Fruit fly (Drosophila melanogaster) whole organism, pupa: ENCODE data around the gene Lk.
A peak's percentile ranks its signal among the peaks of the same experiment; 100 is the strongest.

Experiments
- CG10348 ChIP-seq: fragments of 200-800 bp; sonication (Bioruptor generic); IDR thresholded peaks from 2 replicates; pipeline ENCODE4 v1.3.6; 2022; ENCODE audit warnings: missing biosample characterization, missing genetic modification characterization
- CG12605 ChIP-seq: fragments of 200-800 bp; sonication (Bioruptor generic); IDR thresholded peaks from 2 replicates; pipeline ENCODE4 v1.3.6; 2022; ENCODE audit warnings: missing biosample characterization, missing genetic modification characterization
- CG13204 ChIP-seq: fragments of 200-800 bp; sonication (Bioruptor generic); optimal IDR thresholded peaks from 2 replicates; lab custom pipeline; 2018; ENCODE audit warnings: missing biosample characterization, mild to moderate bottlenecking, missing genetic modification characterization, moderate library complexity
- CG14655 ChIP-seq: fragments of 200-800 bp; sonication (Bioruptor generic); optimal IDR thresholded peaks from 3 replicates; lab custom pipeline; 2017; ENCODE audit warnings: mild to moderate bottlenecking, missing biosample characterization, missing genetic modification reagents, missing genetic modification characterization
- CG15710 ChIP-seq: fragments of 200-800 bp; sonication (Bioruptor generic); optimal IDR thresholded peaks from 2 replicates; lab custom pipeline; 2018; ENCODE audit warnings: missing biosample characterization, mild to moderate bottlenecking, missing genetic modification characterization, moderate library complexity
- CG17806 ChIP-seq: fragments of 200-800 bp; sonication (Bioruptor generic); optimal IDR thresholded peaks from 2 replicates; lab custom pipeline; 2018; ENCODE audit warnings: missing biosample characterization, mild to moderate bottlenecking, missing genetic modification characterization, moderate library complexity
- CG32121 ChIP-seq: fragments of 200-800 bp; sonication (Bioruptor generic); IDR thresholded peaks from 2 replicates; pipeline ENCODE4 v1.3.6; 2022; ENCODE audit warnings: missing biosample characterization, missing genetic modification characterization
- CG34367 ChIP-seq: fragments of 200-800 bp; sonication (Bioruptor generic); optimal IDR thresholded peaks from 2 replicates; lab custom pipeline; 2018; ENCODE audit warnings: missing biosample characterization, mild to moderate bottlenecking, missing genetic modification characterization
- CG4496 ChIP-seq: fragments of 200-800 bp; sonication (Bioruptor generic); IDR thresholded peaks from 3 replicates; pipeline ENCODE4 v1.3.6; 2022; ENCODE audit warnings: missing biosample characterization, missing genetic modification characterization
- CG8159 ChIP-seq: fragments of 200-800 bp; sonication (Bioruptor generic); optimal IDR thresholded peaks from 3 replicates; lab custom pipeline; 2018; ENCODE audit warnings: missing biosample characterization, mild to moderate bottlenecking, missing genetic modification characterization, moderate library complexity
- CG8301 ChIP-seq: fragments of 200-800 bp; sonication (Bioruptor generic); optimal IDR thresholded peaks from 2 replicates; lab custom pipeline; 2018; ENCODE audit warnings: missing biosample characterization, mild to moderate bottlenecking, missing genetic modification characterization
- CG9948 ChIP-seq: fragments of 200-800 bp; sonication (Bioruptor generic); optimal IDR thresholded peaks from 2 replicates; lab custom pipeline; 2018; ENCODE audit warnings: missing biosample characterization, mild to moderate bottlenecking, missing genetic modification characterization, moderate library complexity
- D1 ChIP-seq: fragments of 200-800 bp; sonication (Bioruptor generic); optimal IDR thresholded peaks from 2 replicates; lab custom pipeline; 2018; ENCODE audit warnings: missing biosample characterization, mild to moderate bottlenecking, missing genetic modification characterization, moderate library complexity
- EcR ChIP-seq: fragments of 200-800 bp; sonication (Bioruptor generic); optimal IDR thresholded peaks from 3 replicates; lab custom pipeline; 2019; ENCODE audit warnings: missing biosample characterization, missing genetic modification characterization, mild to moderate bottlenecking, moderate library complexity, missing genetic modification reagents
- Ets98B ChIP-seq: fragments of 200-800 bp; sonication (Bioruptor generic); IDR thresholded peaks from 2 replicates; pipeline ENCODE4 v1.3.6; 2022; ENCODE audit warnings: missing biosample characterization, missing genetic modification characterization
- Pif1A ChIP-seq: fragments of 200-800 bp; sonication (Bioruptor generic); optimal IDR thresholded peaks from 3 replicates; lab custom pipeline; 2016; ENCODE audit warnings: missing biosample characterization, missing genetic modification characterization
- Pif1B ChIP-seq: fragments of 200-800 bp; sonication (Bioruptor generic); optimal IDR thresholded peaks from 3 replicates; lab custom pipeline; 2016; ENCODE audit warnings: missing biosample characterization, missing genetic modification characterization
- Snoo ChIP-seq: fragments of 200-800 bp; sonication (Bioruptor generic); optimal IDR thresholded peaks from 3 replicates; lab custom pipeline; 2017; ENCODE audit warnings: missing biosample characterization, mild to moderate bottlenecking, missing genetic modification characterization, inconsistent platforms
- fd96Ca ChIP-seq: fragments of 200-800 bp; sonication (Bioruptor generic); IDR thresholded peaks from 3 replicates; pipeline ENCODE4 v1.3.6; 2022; ENCODE audit warnings: missing biosample characterization, missing genetic modification characterization
- gl ChIP-seq: fragments of 200-800 bp; sonication (Bioruptor generic); optimal IDR thresholded peaks from 2 replicates; lab custom pipeline; 2018; ENCODE audit warnings: missing biosample characterization, mild to moderate bottlenecking, missing genetic modification characterization
- rn ChIP-seq: fragments of 200-800 bp; sonication (Bioruptor generic); IDR thresholded peaks from 2 replicates; pipeline ENCODE4 v1.3.6; 2022; ENCODE audit warnings: missing biosample characterization, missing genetic modification characterization

Lk gene

dm6 chr3L:14590964-14591363, 30.4 kb upstream of the Lk start:
- TF ChIP-seq CG10348 (GFP tag; lab: Robert Waterston, UW) (no peak), CG8159 (tag; lab: Kevin White, UChicago) (no peak), EcR (GFP tag; lab: Kevin White, UChicago) (no peak), Pif1A (GFP tag; lab: Kevin White, UChicago) (no peak), CG8301 (tag; lab: Kevin White, UChicago) (no peak), fd96Ca (GFP tag; lab: Robert Waterston, UW) (no peak), CG34367 (no peak), CG4496 (GFP tag; lab: Robert Waterston, UW) (no peak), CG32121 (GFP tag; lab: Robert Waterston, UW) (no peak), D1 (tag; lab: Kevin White, UChicago) (no peak)

dm6 chr3L:14583803-14584202, 23.2 kb upstream of the Lk start:
- TF ChIP-seq CG4496 (GFP tag; lab: Robert Waterston, UW) (no peak), gl (tag; lab: Kevin White, UChicago) (no peak), rn (GFP tag; lab: Robert Waterston, UW) (no peak), CG32121 (GFP tag; lab: Robert Waterston, UW) (no peak), CG13204 (GFP tag; lab: Kevin White, UChicago) (no peak), CG10348 (GFP tag; lab: Robert Waterston, UW) (no peak), D1 (tag; lab: Kevin White, UChicago) (no peak), Pif1A (GFP tag; lab: Kevin White, UChicago) (no peak), EcR (GFP tag; lab: Kevin White, UChicago) (no peak), CG8159 (tag; lab: Kevin White, UChicago) (no peak), fd96Ca (GFP tag; lab: Robert Waterston, UW) (no peak), Ets98B (GFP tag; lab: Robert Waterston, UW) (no peak), CG34367 (no peak), CG9948 (tag; lab: Kevin White, UChicago) (no peak), CG8301 (tag; lab: Kevin White, UChicago) (no peak)

dm6 chr3L:14582736-14583135, 22.2 kb upstream of the Lk start:
- no peak for TF ChIP-seq CG17806
- TF ChIP-seq CG15710 = no peak
- TF ChIP-seq CG8301 (tag; lab: Kevin White, UChicago) = no peak
- no peak for TF ChIP-seq CG13204 (GFP tag; lab: Kevin White, UChicago)
- no peak for TF ChIP-seq CG4496 (GFP tag; lab: Robert Waterston, UW)
- TF ChIP-seq CG34367 = no peak
- no peak for TF ChIP-seq CG32121 (GFP tag; lab: Robert Waterston, UW)
- TF ChIP-seq CG10348 (GFP tag; lab: Robert Waterston, UW) = no peak
- no peak for TF ChIP-seq CG12605 (GFP tag; lab: Robert Waterston, UW)
- TF ChIP-seq CG8159 (tag; lab: Kevin White, UChicago) = no peak
- no peak for TF ChIP-seq gl (tag; lab: Kevin White, UChicago)
- TF ChIP-seq rn (GFP tag; lab: Robert Waterston, UW) = no peak
- no peak for TF ChIP-seq CG9948 (tag; lab: Kevin White, UChicago)
- no peak for TF ChIP-seq EcR (GFP tag; lab: Kevin White, UChicago)
- TF ChIP-seq CG14655 (GFP tag; lab: Kevin White, UChicago) = no peak
- TF ChIP-seq Ets98B (GFP tag; lab: Robert Waterston, UW) = no peak
- TF ChIP-seq fd96Ca (GFP tag; lab: Robert Waterston, UW) = no peak
- TF ChIP-seq Snoo (tag; lab: Kevin White, UChicago) = no peak
- TF ChIP-seq Pif1A (GFP tag; lab: Kevin White, UChicago) = no peak

dm6 chr3L:14580294-14580693, 19.7 kb upstream of the Lk start:
- TF ChIP-seq EcR (GFP tag; lab: Kevin White, UChicago) = no peak
- TF ChIP-seq gl (tag; lab: Kevin White, UChicago) = no peak
- no peak for TF ChIP-seq D1 (tag; lab: Kevin White, UChicago)
- no peak for TF ChIP-seq CG9948 (tag; lab: Kevin White, UChicago)
- no peak for TF ChIP-seq CG32121 (GFP tag; lab: Robert Waterston, UW)
- TF ChIP-seq Pif1A (GFP tag; lab: Kevin White, UChicago) = no peak
- TF ChIP-seq CG17806 = no peak
- TF ChIP-seq CG10348 (GFP tag; lab: Robert Waterston, UW) = no peak
- TF ChIP-seq CG8301 (tag; lab: Kevin White, UChicago) = no peak
- TF ChIP-seq fd96Ca (GFP tag; lab: Robert Waterston, UW) = no peak
- no peak for TF ChIP-seq CG15710
- no peak for TF ChIP-seq Ets98B (GFP tag; lab: Robert Waterston, UW)
- TF ChIP-seq CG34367 = no peak
- no peak for TF ChIP-seq rn (GFP tag; lab: Robert Waterston, UW)
- TF ChIP-seq Snoo (tag; lab: Kevin White, UChicago) = no peak
- TF ChIP-seq CG12605 (GFP tag; lab: Robert Waterston, UW) = no peak

- no peak for TF ChIP-seq CG4496 (GFP tag; lab: Robert Waterston, UW)
- TF ChIP-seq D1 (tag; lab: Kevin White, UChicago) = peak; percentile 61
Observed at dm6 chr3L:14578896-14579295, 18.3 kb upstream of the Lk start.

- no peak for TF ChIP-seq CG14655 (GFP tag; lab: Kevin White, UChicago)
- no peak for TF ChIP-seq gl (tag; lab: Kevin White, UChicago)
- no peak for TF ChIP-seq CG15710
- no peak for TF ChIP-seq CG4496 (GFP tag; lab: Robert Waterston, UW)
- TF ChIP-seq CG34367 = no peak
- TF ChIP-seq CG9948 (tag; lab: Kevin White, UChicago) = no peak
- TF ChIP-seq Snoo (tag; lab: Kevin White, UChicago) = no peak
- no peak for TF ChIP-seq CG32121 (GFP tag; lab: Robert Waterston, UW)
- no peak for TF ChIP-seq CG8159 (tag; lab: Kevin White, UChicago)
- no peak for TF ChIP-seq CG13204 (GFP tag; lab: Kevin White, UChicago)
- TF ChIP-seq Pif1B (GFP tag; lab: Kevin White, UChicago) = no peak
- TF ChIP-seq CG17806 = no peak
- TF ChIP-seq Pif1A (GFP tag; lab: Kevin White, UChicago) = no peak
- no peak for TF ChIP-seq fd96Ca (GFP tag; lab: Robert Waterston, UW)
- TF ChIP-seq CG10348 (GFP tag; lab: Robert Waterston, UW) = no peak
- TF ChIP-seq CG8301 (tag; lab: Kevin White, UChicago) = no peak
- TF ChIP-seq CG12605 (GFP tag; lab: Robert Waterston, UW) = no peak
- TF ChIP-seq EcR (GFP tag; lab: Kevin White, UChicago) = no peak
- TF ChIP-seq Ets98B (GFP tag; lab: Robert Waterston, UW) = no peak
- TF ChIP-seq D1 (tag; lab: Kevin White, UChicago) = no peak
Observed at dm6 chr3L:14575974-14576373, 15.4 kb upstream of the Lk start.
